Fruit fly (Drosophila melanogaster) whole organism: ENCODE data around the gene Kaz-m1.

Experiments
- CG8478 ChIP-seq: fragments of >200 bp; optimal IDR thresholded peaks from 2 replicates; lab custom pipeline; 2018; ENCODE audit warnings: inconsistent platforms
- Dll ChIP-seq: fragments of >200 bp; optimal IDR thresholded peaks from 2 replicates; lab custom pipeline; 2017
- EcR ChIP-seq, 2 experiments: fragments of >200 bp; optimal IDR thresholded peaks; 2 replicates each; lab custom pipeline; 2017; ENCODE audit warnings: missing biosample characterization in 2 of 2, missing genetic modification characterization in 2 of 2, missing genetic modification reagents in 2 of 2
- pan ChIP-seq: fragments of >200 bp; optimal IDR thresholded peaks from 2 replicates; lab custom pipeline; 2017
- psq ChIP-seq: fragments of >200 bp; optimal IDR thresholded peaks from 2 replicates; lab custom pipeline; 2017
- usp ChIP-seq: fragments of >200 bp; optimal IDR thresholded peaks from 2 replicates; lab custom pipeline; 2017; ENCODE audit warnings: missing biosample characterization, missing genetic modification characterization, mixed read lengths

dm6 chr3R:26027903-26028302 is 13.4 kb downstream of the Kaz-m1 start:
- TF ChIP-seq EcR (GFP tag; optimal IDR thresholded peaks at IDR 0.05; lab: Kevin White, UChicago) (no peak), pan (no peak), psq (lab: Kevin White, UChicago) (no peak), usp (GFP tag; lab: Kevin White, UChicago) (no peak), Dll (lab: Kevin White, UChicago) (peak; percentile 1), CG8478 (lab: Kevin White, UChicago) (no peak)
